Fruit fly (Drosophila melanogaster) whole organism, embryonic: ENCODE measurements around the gene Pxd.

Experiments
- BEAF-32 ChIP-seq: fragments of 200-800 bp; sonication (Bioruptor generic); optimal IDR thresholded peaks from 3 replicates; lab custom pipeline; 2017; ENCODE audit warnings: missing biosample characterization, missing genetic modification characterization, mild to moderate bottlenecking, moderate library complexity, missing genetic modification reagents
- CG10274 ChIP-seq: fragments of 200-800 bp; sonication (Bioruptor generic); optimal IDR thresholded peaks from 3 replicates; lab custom pipeline; 2017; ENCODE audit warnings: missing biosample characterization, mild to moderate bottlenecking, missing genetic modification characterization
- CG10959 ChIP-seq: fragments of 200-800 bp; sonication (Bioruptor generic); IDR thresholded peaks from 2 replicates; pipeline ENCODE4 v1.3.6; 2022; ENCODE audit warnings: missing biosample characterization, missing genetic modification characterization
- CG11695 ChIP-seq: fragments of 200-800 bp; sonication (Bioruptor generic); IDR thresholded peaks from 3 replicates; pipeline ENCODE4 v1.3.6; 2022; ENCODE audit warnings: missing biosample characterization, missing genetic modification characterization
- CG11696 ChIP-seq: fragments of 200-800 bp; sonication (Bioruptor generic); IDR thresholded peaks from 2 replicates; pipeline ENCODE4 v1.3.6; 2022; ENCODE audit warnings: missing biosample characterization, missing genetic modification characterization
- CG11723 ChIP-seq: fragments of 200-800 bp; sonication (Bioruptor generic); optimal IDR thresholded peaks from 2 replicates; lab custom pipeline; 2017; ENCODE audit warnings: missing biosample characterization, mild to moderate bottlenecking, missing genetic modification characterization
- CG12155 ChIP-seq: fragments of 200-800 bp; sonication (Bioruptor generic); optimal IDR thresholded peaks from 3 replicates; lab custom pipeline; 2016; ENCODE audit warnings: missing biosample characterization, missing genetic modification characterization
- CG16779 ChIP-seq: fragments of 200-800 bp; sonication (Bioruptor generic); IDR thresholded peaks from 2 replicates; pipeline ENCODE4 v1.3.6; 2022; ENCODE audit warnings: missing biosample characterization, missing genetic modification characterization
- CG16863 ChIP-seq: fragments of 200-800 bp; sonication (Bioruptor generic); optimal IDR thresholded peaks from 3 replicates; lab custom pipeline; 2016; ENCODE audit warnings: missing biosample characterization, missing genetic modification characterization
- CG17829 ChIP-seq: fragments of 200-800 bp; optimal IDR thresholded peaks from 2 replicates; lab custom pipeline; 2019; ENCODE audit warnings: missing biosample characterization, mild to moderate bottlenecking, missing genetic modification characterization, moderate library complexity
- CG2889 ChIP-seq: fragments of 200-800 bp; sonication (Bioruptor generic); IDR thresholded peaks from 3 replicates; pipeline ENCODE4 v1.3.6; 2022; ENCODE audit warnings: missing biosample characterization, missing genetic modification characterization
- CG32767 ChIP-seq: fragments of 200-800 bp; sonication (Bioruptor generic); IDR thresholded peaks from 2 replicates; pipeline ENCODE4 v1.3.6; 2022; ENCODE audit warnings: missing biosample characterization, missing genetic modification characterization
- CG4328 ChIP-seq: fragments of 200-800 bp; sonication (Bioruptor generic); optimal IDR thresholded peaks from 3 replicates; lab custom pipeline; 2017; ENCODE audit warnings: missing biosample characterization, missing genetic modification reagents, missing genetic modification characterization
- CG43689 ChIP-seq: fragments of 200-800 bp; sonication (Bioruptor generic); IDR thresholded peaks from 2 replicates; pipeline ENCODE4 v1.3.6; 2022; ENCODE audit warnings: missing biosample characterization, missing genetic modification characterization
- CG6791 ChIP-seq: fragments of 200-800 bp; sonication (Bioruptor generic); IDR thresholded peaks from 3 replicates; pipeline ENCODE4 v1.3.6; 2022; ENCODE audit warnings: missing biosample characterization, missing genetic modification characterization; ENCODE audit not compliant: partially characterized antibody
- CG7987 ChIP-seq: fragments of 200-800 bp; sonication (Bioruptor generic); optimal IDR thresholded peaks from 2 replicates; lab custom pipeline; 2018; ENCODE audit warnings: missing biosample characterization, mild to moderate bottlenecking, missing genetic modification characterization, moderate library complexity
- CG8478 ChIP-seq: fragments of >200 bp; optimal IDR thresholded peaks from 2 replicates; lab custom pipeline; 2018
- CG9817 ChIP-seq: fragments of 200-800 bp; sonication (Bioruptor generic); optimal IDR thresholded peaks from 2 replicates; lab custom pipeline; 2018; ENCODE audit warnings: missing biosample characterization, mild to moderate bottlenecking, missing genetic modification characterization, moderate library complexity
- D19B ChIP-seq: fragments of 200-800 bp; sonication (Bioruptor generic); optimal IDR thresholded peaks from 2 replicates; lab custom pipeline; 2017; ENCODE audit warnings: missing biosample characterization, mild to moderate bottlenecking, missing genetic modification characterization
- Dfd ChIP-seq, 2 experiments: fragments of >200 bp; optimal IDR thresholded peaks; 2 replicates each; lab custom pipeline; 2017; ENCODE audit warnings: missing biosample characterization in 2 of 2, missing genetic modification characterization in 2 of 2
- Dip3 ChIP-seq: fragments of 200-800 bp; sonication (Bioruptor generic); optimal IDR thresholded peaks from 3 replicates; lab custom pipeline; 2016; ENCODE audit warnings: missing biosample characterization, missing genetic modification characterization
- E2f1 ChIP-seq: fragments of 200-800 bp; sonication (Bioruptor generic); IDR thresholded peaks from 2 replicates; pipeline ENCODE4 v1.3.6; 2022; ENCODE audit warnings: missing biosample characterization, missing genetic modification characterization
- Fer3 ChIP-seq: fragments of 200-800 bp; sonication (Bioruptor generic); optimal IDR thresholded peaks from 2 replicates; lab custom pipeline; 2018; ENCODE audit warnings: missing biosample characterization, mild to moderate bottlenecking, missing genetic modification characterization, moderate library complexity
- H15 ChIP-seq: fragments of 200-800 bp; sonication (Bioruptor generic); IDR thresholded peaks from 3 replicates; pipeline ENCODE4 v1.3.6; 2022; ENCODE audit warnings: missing biosample characterization, missing genetic modification characterization
- HLH54F ChIP-seq: fragments of 200-800 bp; sonication (Bioruptor generic); optimal IDR thresholded peaks from 3 replicates; lab custom pipeline; 2016; ENCODE audit warnings: missing biosample characterization, missing genetic modification characterization
- Hr39 ChIP-seq: fragments of >200 bp; optimal IDR thresholded peaks from 2 replicates; lab custom pipeline; 2017
- Mes4 ChIP-seq: fragments of 200-800 bp; sonication (Bioruptor generic); optimal IDR thresholded peaks from 2 replicates; lab custom pipeline; 2016; ENCODE audit warnings: missing biosample characterization, missing genetic modification characterization
- Neu2 ChIP-seq: fragments of 200-800 bp; sonication (Bioruptor generic); optimal IDR thresholded peaks from 3 replicates; lab custom pipeline; 2016; ENCODE audit warnings: missing biosample characterization, missing genetic modification characterization, borderline replicate concordance
- Rfx ChIP-seq: fragments of 200-800 bp; sonication (Bioruptor generic); IDR thresholded peaks from 2 replicates; pipeline ENCODE4 v1.3.6; 2022; ENCODE audit warnings: missing biosample characterization, missing genetic modification characterization
- Rx ChIP-seq: fragments of 200-800 bp; sonication (Bioruptor generic); IDR thresholded peaks from 2 replicates; pipeline ENCODE4 v1.3.6; 2022; ENCODE audit warnings: missing biosample characterization, missing genetic modification characterization
- Sox100B ChIP-seq: fragments of 200-800 bp; sonication (Bioruptor generic); optimal IDR thresholded peaks from 3 replicates; lab custom pipeline; 2018; ENCODE audit warnings: missing biosample characterization, mild to moderate bottlenecking, missing genetic modification characterization
- Sry-β ChIP-seq: fragments of 200-800 bp; sonication (Bioruptor generic); optimal IDR thresholded peaks from 2 replicates; lab custom pipeline; 2018; ENCODE audit warnings: missing biosample characterization, mild to moderate bottlenecking, missing genetic modification characterization, moderate library complexity
- Sry-δ ChIP-seq: fragments of 200-800 bp; sonication (Bioruptor generic); optimal IDR thresholded peaks from 2 replicates; lab custom pipeline; 2016; ENCODE audit warnings: missing biosample characterization, missing genetic modification characterization
- Ssrp ChIP-seq: fragments of 200-800 bp; sonication (Bioruptor generic); optimal IDR thresholded peaks from 2 replicates; lab custom pipeline; 2018; ENCODE audit warnings: missing biosample characterization, mild to moderate bottlenecking, missing genetic modification characterization, moderate library complexity
- az2 ChIP-seq: fragments of 200-800 bp; sonication (Bioruptor generic); optimal IDR thresholded peaks from 3 replicates; lab custom pipeline; 2016; ENCODE audit warnings: missing biosample characterization, missing genetic modification characterization
- btn ChIP-seq: fragments of 200-800 bp; sonication (Bioruptor generic); optimal IDR thresholded peaks from 2 replicates; lab custom pipeline; 2016; ENCODE audit warnings: missing biosample characterization, missing genetic modification characterization
- crp ChIP-seq, 2 experiments: fragments of 200-800 bp; sonication (Bioruptor generic); optimal IDR thresholded peaks; 2 replicates in 1 of 2; 3 replicates in 1 of 2; lab custom pipeline; 2017; ENCODE audit warnings: missing biosample characterization in 2 of 2, missing genetic modification characterization in 2 of 2, mild to moderate bottlenecking in 1 of 2, moderate library complexity in 1 of 2
- ewg ChIP-seq: fragments of 200-800 bp; sonication (Bioruptor generic); optimal IDR thresholded peaks from 3 replicates; lab custom pipeline; 2017; ENCODE audit warnings: mild to moderate bottlenecking, missing biosample characterization, missing genetic modification reagents, missing genetic modification characterization
- gcm2 ChIP-seq: fragments of 200-800 bp; sonication (Bioruptor generic); optimal IDR thresholded peaks from 2 replicates; lab custom pipeline; 2016; ENCODE audit warnings: missing biosample characterization, missing genetic modification characterization
- lola ChIP-seq, 3 experiments: fragments of >200 bp in 2 of 3; fragments of 200-800 bp in 1 of 3; sonication (Bioruptor generic) in 1 of 3; optimal IDR thresholded peaks; 2 replicates each; lab custom pipeline; 2017 to 2019; ENCODE audit warnings: missing biosample characterization in 3 of 3, missing genetic modification characterization in 3 of 3, mild to moderate bottlenecking in 1 of 3, moderate library complexity in 1 of 3
- luna ChIP-seq: fragments of 200-800 bp; sonication (Bioruptor generic); optimal IDR thresholded peaks from 2 replicates; lab custom pipeline; 2016; ENCODE audit warnings: missing biosample characterization, missing genetic modification characterization
- nmo ChIP-seq: fragments of 200-800 bp; sonication (Bioruptor generic); optimal IDR thresholded peaks from 2 replicates; lab custom pipeline; 2018; ENCODE audit warnings: missing biosample characterization, mild to moderate bottlenecking, missing genetic modification characterization, moderate library complexity
- psq ChIP-seq: fragments of 200-800 bp; sonication (Bioruptor generic); optimal IDR thresholded peaks from 2 replicates; lab custom pipeline; 2017; ENCODE audit warnings: missing biosample characterization, missing genetic modification characterization
- repo ChIP-seq: fragments of 200-800 bp; sonication (Bioruptor generic); optimal IDR thresholded peaks from 2 replicates; lab custom pipeline; 2016; ENCODE audit warnings: missing biosample characterization, missing genetic modification characterization
- row ChIP-seq: fragments of 200-800 bp; sonication (Bioruptor generic); IDR thresholded peaks from 3 replicates; pipeline ENCODE4 v1.3.6; 2022; ENCODE audit warnings: missing biosample characterization, missing genetic modification characterization
- sc ChIP-seq, 3 experiments: fragments of >200 bp in 2 of 3; fragments of 200-800 bp in 1 of 3; sonication (Bioruptor generic) in 1 of 3; optimal IDR thresholded peaks; 2 replicates in 2 of 3; 3 replicates in 1 of 3; lab custom pipeline; 2017; ENCODE audit warnings: mild to moderate bottlenecking in 1 of 3, missing biosample characterization in 1 of 3, missing genetic modification characterization in 1 of 3, missing genetic modification reagents in 1 of 3
- shn ChIP-seq: fragments of 200-800 bp; sonication (Bioruptor generic); optimal IDR thresholded peaks from 3 replicates; lab custom pipeline; 2016; ENCODE audit warnings: missing biosample characterization, missing genetic modification characterization
- trh ChIP-seq: fragments of 200-800 bp; sonication (Bioruptor generic); optimal IDR thresholded peaks from 2 replicates; lab custom pipeline; 2016; ENCODE audit warnings: missing biosample characterization, missing genetic modification characterization
- wdn ChIP-seq: fragments of 200-800 bp; sonication (Bioruptor generic); IDR thresholded peaks from 2 replicates; pipeline ENCODE4 v1.3.6; 2022; ENCODE audit warnings: missing biosample characterization, missing genetic modification characterization
- wor ChIP-seq: fragments of 200-800 bp; sonication (Bioruptor generic); IDR thresholded peaks from 2 replicates; pipeline ENCODE4 v1.3.6; 2022; ENCODE audit warnings: missing biosample characterization, missing genetic modification characterization
- yki ChIP-seq: fragments of >200 bp; optimal IDR thresholded peaks from 3 replicates; lab custom pipeline; 2018

The Pxd gene

DNA sequence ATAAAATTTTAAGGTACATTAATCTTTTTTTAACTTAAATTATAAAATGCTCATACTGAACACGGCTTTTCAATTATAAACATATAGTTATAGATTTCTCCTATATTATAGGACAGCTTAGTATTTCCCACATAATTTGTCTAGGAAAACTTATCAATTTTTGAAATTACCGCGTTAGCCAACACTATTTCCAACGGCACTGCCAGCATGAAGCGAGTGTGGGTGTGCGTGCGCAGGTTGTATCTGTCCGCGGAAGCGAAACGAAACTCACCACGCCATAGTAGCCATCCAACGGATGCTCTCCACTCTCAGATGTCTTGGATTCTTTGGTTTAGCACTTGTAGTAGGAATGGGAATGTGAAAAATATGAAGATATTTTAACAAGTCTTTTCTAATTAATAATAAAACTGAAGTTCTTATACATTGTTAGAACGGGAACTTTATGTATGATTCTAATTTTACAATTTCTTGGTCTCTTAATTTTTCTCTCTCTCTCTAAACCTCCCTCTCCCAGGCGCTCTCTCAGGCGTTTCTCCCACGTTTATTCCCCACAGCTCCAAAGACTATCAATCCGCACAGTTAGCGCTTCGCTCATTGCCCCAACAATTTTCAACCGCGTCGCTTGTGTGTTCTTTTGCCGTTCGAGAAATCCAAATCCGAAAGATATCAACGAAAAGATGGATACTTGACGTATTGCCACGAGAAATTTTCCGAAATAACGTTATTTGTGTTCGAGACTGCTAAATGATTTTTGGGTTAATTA is 39.2 kb downstream of the Pxd start, which contains the start of gene Dad (continued):
- no peak for TF ChIP-seq CG10959 (GFP tag; lab: Robert Waterston, UW)
- TF ChIP-seq Fer3 (tag; lab: Kevin White, UChicago) = no peak
- no peak for TF ChIP-seq repo (GFP tag; lab: Kevin White, UChicago)
- no peak for TF ChIP-seq nmo (GFP tag; lab: Kevin White, UChicago)
- TF ChIP-seq Sry-δ (GFP tag; lab: Kevin White, UChicago) = no peak
- TF ChIP-seq gcm2 (GFP tag; lab: Kevin White, UChicago) = no peak
- no peak for TF ChIP-seq HLH54F (GFP tag; lab: Kevin White, UChicago)
- TF ChIP-seq az2 = no peak
- no peak for TF ChIP-seq CG8478 (lab: Kevin White, UChicago)
- no peak for TF ChIP-seq Rx (GFP tag; lab: Robert Waterston, UW)
- no peak for TF ChIP-seq Neu2 (GFP tag; lab: Kevin White, UChicago)
- TF ChIP-seq CG32767 (GFP tag; lab: Robert Waterston, UW) = peak; percentile 23; the same call in 1 of the 2 replicates
- no peak for TF ChIP-seq Ssrp (tag; lab: Kevin White, UChicago)
- TF ChIP-seq CG43689 = no peak
- no peak for TF ChIP-seq CG2889
- TF ChIP-seq yki (lab: Kevin White, UChicago) = peak; percentile 95
- TF ChIP-seq row (GFP tag; lab: Robert Waterston, UW) = no peak
- no peak for TF ChIP-seq CG12155 (GFP tag; lab: Kevin White, UChicago)
- TF ChIP-seq CG16779 (GFP tag; lab: Robert Waterston, UW) = no peak
- TF ChIP-seq CG4328 (GFP tag; lab: Kevin White, UChicago) = no peak
- no peak for TF ChIP-seq Sox100B (GFP tag; lab: Kevin White, UChicago)
- no peak for TF ChIP-seq sc (optimal IDR thresholded peaks at IDR 0.05; lab: Kevin White, UChicago)
- TF ChIP-seq sc (GFP tag; optimal IDR thresholded peaks at IDR 0.05; lab: Kevin White, UChicago) = no peak
- TF ChIP-seq E2f1 (GFP tag; lab: Robert Waterston, UW) = no peak
- no peak for TF ChIP-seq CG16863
- TF ChIP-seq CG6791 (GFP tag; lab: Robert Waterston, UW) = no peak
- no peak for TF ChIP-seq H15 (GFP tag; lab: Robert Waterston, UW)
- no peak for TF ChIP-seq wor (GFP tag; lab: Robert Waterston, UW)
- peak; percentile 19; the same call in 1 of the 2 replicates for TF ChIP-seq Rfx (GFP tag; lab: Robert Waterston, UW)
- TF ChIP-seq Dip3 (GFP tag; lab: Kevin White, UChicago) = no peak
- peak; percentile 99 for TF ChIP-seq ewg (GFP tag; lab: Kevin White, UChicago)
- no peak for TF ChIP-seq psq (GFP tag; lab: Kevin White, UChicago)
- peak; percentile 9 for TF ChIP-seq CG11723 (GFP tag; lab: Kevin White, UChicago)
- no peak for TF ChIP-seq Mes4
- TF ChIP-seq Sry-β (GFP tag; lab: Kevin White, UChicago) = no peak
- TF ChIP-seq lola (GFP tag; optimal IDR thresholded peaks at IDR 0.05; lab: Kevin White, UChicago) = no peak
- TF ChIP-seq CG17829 (tag; lab: Kevin White, UChicago) = no peak
- TF ChIP-seq D19B (GFP tag; lab: Kevin White, UChicago) = no peak
- no peak for TF ChIP-seq luna
- no peak for TF ChIP-seq Hr39
- TF ChIP-seq shn = no peak
- no peak for TF ChIP-seq trh (GFP tag; lab: Kevin White, UChicago)
- no peak for TF ChIP-seq Dfd (GFP tag; optimal IDR thresholded peaks at IDR 0.05; lab: Kevin White, UChicago)
- no peak for TF ChIP-seq CG11696 (GFP tag; lab: Robert Waterston, UW)
- TF ChIP-seq btn (GFP tag; lab: Kevin White, UChicago) = no peak
- TF ChIP-seq BEAF-32 (GFP tag; lab: Kevin White, UChicago) = peak; percentile 1
- TF ChIP-seq crp (GFP tag; optimal IDR thresholded peaks at IDR 0.05; lab: Kevin White, UChicago) = no peak
- no peak for TF ChIP-seq CG9817 (tag; lab: Kevin White, UChicago)
- no peak for TF ChIP-seq CG10274 (GFP tag; lab: Kevin White, UChicago)
- no peak for TF ChIP-seq wdn (GFP tag; lab: Robert Waterston, UW)
- no peak for TF ChIP-seq CG11695 (GFP tag; lab: Robert Waterston, UW)
- TF ChIP-seq CG7987 = peak; percentile 67
